Worm (Caenorhabditis elegans): ENCODE measurements around the gene Y105C5A.8.

ce11 chrIV:15571652-15572051, 45.2 kb downstream of the Y105C5A.8 start:
- no peak for TF ChIP-seq nhr-28 (tag; optimal IDR thresholded peaks at IDR 0.05)
- TF ChIP-seq unc-39 (tag; optimal IDR thresholded peaks at IDR 0.05) = no peak
- no peak for TF ChIP-seq flh-1 (GFP tag; optimal IDR thresholded peaks at IDR 0.05)
- no peak for TF ChIP-seq blmp-1 (tag; optimal IDR thresholded peaks at IDR 0.05)
- no peak for TF ChIP-seq elt-3 (tag; optimal IDR thresholded peaks at IDR 0.05)
- TF ChIP-seq lsy-2 (tag; optimal IDR thresholded peaks at IDR 0.05) = no peak
- TF ChIP-seq sptf-1 (tag; optimal IDR thresholded peaks at IDR 0.05) = no peak
- TF ChIP-seq mls-2 (tag; optimal IDR thresholded peaks at IDR 0.05) = no peak
- no peak for TF ChIP-seq mep-1 (tag; optimal IDR thresholded peaks at IDR 0.05)
- TF ChIP-seq unc-62 (GFP tag; optimal IDR thresholded peaks at IDR 0.05) = no peak
- no peak for TF ChIP-seq lin-13 (tag; optimal IDR thresholded peaks at IDR 0.05)
- no peak for TF ChIP-seq cnd-1 (tag; optimal IDR thresholded peaks at IDR 0.05)
- no peak for TF ChIP-seq nhr-76 (tag; optimal IDR thresholded peaks at IDR 0.05)
